Worm (Caenorhabditis elegans): Measurements from ENCODE around the gene ZC443.2.

The ZC443.2 gene

ce11 chrV:12806190-12806589, 4.8 kb downstream of the ZC443.2 start, which contains the start of gene ZC443.7:
Gene ZC443.7 (plus strand): TSS chrV:12806490.
- no peak for TF ChIP-seq T07F8.4 (tag; optimal IDR thresholded peaks at IDR 0.05)

ce11 chrV:12803274-12803673, 7.7 kb downstream of the ZC443.2 start, which contains the start of gene srbc-45:
Gene srbc-45 (plus strand): TSS chrV:12803574.
- TF ChIP-seq zim-3 (tag; optimal IDR thresholded peaks at IDR 0.05): no peak
- no peak for TF ChIP-seq aptf-3 (GFP tag; IDR thresholded peaks at IDR 0.05)

- TF ChIP-seq xnd-1 (tag; optimal IDR thresholded peaks at IDR 0.05): no peak
- TF ChIP-seq ztf-22 (GFP tag; optimal IDR thresholded peaks at IDR 0.05): no peak
- no peak for TF ChIP-seq ets-4 (GFP tag; optimal IDR thresholded peaks at IDR 0.05)
- no peak for TF ChIP-seq nhr-90 (tag; optimal IDR thresholded peaks at IDR 0.05)
- TF ChIP-seq C06A6.2 (GFP tag; conservative IDR thresholded peaks at IDR 0.05): no peak
- no peak for TF ChIP-seq madf-3 (GFP tag; IDR thresholded peaks at IDR 0.05)
- TF ChIP-seq bed-2 (GFP tag; IDR thresholded peaks at IDR 0.05): no peak
- no peak for TF ChIP-seq mcd-1 (GFP tag; IDR thresholded peaks at IDR 0.05)
- no peak for TF ChIP-seq ceh-58 (GFP tag; IDR thresholded peaks at IDR 0.05)
- TF ChIP-seq lin-54 (GFP tag; optimal IDR thresholded peaks at IDR 0.05): no peak
Observed at ce11 chrV:12800171-12800570, 10.8 kb downstream of the ZC443.2 start, which contains the start of gene ugt-3. Gene ugt-3 (minus strand): TSS chrV:12800271.

- no peak for TF ChIP-seq F55B11.4 (tag; optimal IDR thresholded peaks at IDR 0.05; ENCODE audit: borderline replicate concordance, insufficient read depth)
Observed at ce11 chrV:12797992-12798391, 13.0 kb downstream of the ZC443.2 start, which contains the start of gene ugt-6. Gene ugt-6 (minus strand): TSS chrV:12798224.

ce11 chrV:12796908-12797490, 14.0 kb downstream of the ZC443.2 start:
- TF ChIP-seq nhr-80 (tag; optimal IDR thresholded peaks at IDR 0.05): peak; percentile 86
- no peak for TF ChIP-seq egl-18 (GFP tag; IDR thresholded peaks at IDR 0.05)
- peak; percentile 62 to 80 for TF ChIP-seq let-607 (tag; optimal IDR thresholded peaks at IDR 0.05)
- TF ChIP-seq atf-7 (tag; optimal IDR thresholded peaks at IDR 0.05): peak; percentile 33

- TF ChIP-seq C17E4.6 (GFP tag; IDR thresholded peaks at IDR 0.05): no peak
- TF ChIP-seq snpc-1.1 (tag; optimal IDR thresholded peaks at IDR 0.05; ENCODE audit: insufficient read depth): no peak
- TF ChIP-seq him-1 (tag; optimal IDR thresholded peaks at IDR 0.05): no peak
Observed at ce11 chrV:12795927-12796326, 15.1 kb downstream of the ZC443.2 start.

ce11 chrV:12795196-12795595, 15.8 kb downstream of the ZC443.2 start, which contains the start of gene ugt-4:
Gene ugt-4 (minus strand): TSS chrV:12795336.
- TF ChIP-seq cebp-2 (GFP tag; IDR thresholded peaks at IDR 0.05) (no peak), rcor-1 (GFP tag; IDR thresholded peaks at IDR 0.05) (no peak), ztf-18 (tag; optimal IDR thresholded peaks at IDR 0.05) (no peak), F37B4.10 (GFP tag; IDR thresholded peaks at IDR 0.05) (no peak), ZK185.1 (tag; optimal IDR thresholded peaks at IDR 0.05; ENCODE audit: poor library complexity, severe bottlenecking) (no peak), nhr-80 (tag; optimal IDR thresholded peaks at IDR 0.05) (peak; percentile 62), B0261.1 (tag; optimal IDR thresholded peaks at IDR 0.05) (no peak)
